Worm (Caenorhabditis elegans) whole organism, L2 larva: ENCODE data around the gene C36B7.5.
A peak's percentile ranks its signal among the peaks of the same experiment; 100 is the strongest.

Experiments
- C34F6.9 ChIP-seq: fragments of 150-350 bp; optimal IDR thresholded peaks from 2 replicates; lab custom pipeline; 2014; ENCODE audit warnings: missing biosample characterization, missing genetic modification characterization
- F13H6.1 ChIP-seq: sonication (generic microtip); optimal IDR thresholded peaks from 2 replicates; lab custom pipeline; 2016; ENCODE audit warnings: missing genetic modification characterization, missing compliant biosample characterization
- Y55F3AM.14 ChIP-seq: fragments of 200-800 bp; sonication (Bioruptor generic); optimal IDR thresholded peaks from 2 replicates; lab custom pipeline; 2018; ENCODE audit warnings: mild to moderate bottlenecking, missing genetic modification characterization, missing compliant biosample characterization
- ZK546.5 ChIP-seq: sonication (generic microtip); optimal IDR thresholded peaks from 2 replicates; lab custom pipeline; 2017; ENCODE audit warnings: missing biosample characterization, missing genetic modification characterization
- ama-1 ChIP-seq: fragments of 150-350 bp; optimal IDR thresholded peaks from 2 replicates; lab custom pipeline; 2018; ENCODE audit warnings: inconsistent platforms
- blmp-1 ChIP-seq: sonication (generic microtip); optimal IDR thresholded peaks from 2 replicates; lab custom pipeline; 2017; ENCODE audit warnings: missing genetic modification characterization, mild to moderate bottlenecking, missing compliant biosample characterization, antibody characterized with exemption, moderate library complexity; ENCODE audit not compliant: insufficient read depth
- ceh-16 ChIP-seq: fragments of 150-350 bp; optimal IDR thresholded peaks from 2 replicates; lab custom pipeline; 2014; ENCODE audit warnings: missing biosample characterization, missing genetic modification characterization
- ceh-82 ChIP-seq: fragments of 150-350 bp; optimal IDR thresholded peaks from 2 replicates; lab custom pipeline; 2014; ENCODE audit warnings: missing biosample characterization, missing genetic modification characterization
- crh-2 ChIP-seq: sonication (generic microtip); optimal IDR thresholded peaks from 2 replicates; lab custom pipeline; 2017; ENCODE audit warnings: missing biosample characterization, missing genetic modification characterization
- egl-27 ChIP-seq: sonication (generic microtip); optimal IDR thresholded peaks from 3 replicates; lab custom pipeline; 2017; ENCODE audit warnings: missing biosample characterization, missing genetic modification reagents, missing genetic modification characterization
- elt-1 ChIP-seq: fragments of 150-350 bp; optimal IDR thresholded peaks from 2 replicates; lab custom pipeline; 2014; ENCODE audit warnings: missing biosample characterization, missing genetic modification characterization
- elt-3 ChIP-seq: sonication (generic microtip); optimal IDR thresholded peaks from 2 replicates; lab custom pipeline; 2017; ENCODE audit warnings: missing biosample characterization, missing genetic modification characterization
- fos-1 ChIP-seq: fragments of 150-350 bp; optimal IDR thresholded peaks from 2 replicates; lab custom pipeline; 2014; ENCODE audit warnings: missing biosample characterization, missing genetic modification characterization
- gmeb-1 ChIP-seq: fragments of 150-350 bp; optimal IDR thresholded peaks from 2 replicates; lab custom pipeline; 2014; ENCODE audit warnings: missing biosample characterization, missing genetic modification characterization
- lin-11 ChIP-seq: fragments of 150-350 bp; sonication (generic microtip); optimal IDR thresholded peaks from 2 replicates; lab custom pipeline; 2014; ENCODE audit warnings: missing biosample characterization, missing genetic modification characterization, inconsistent platforms, mixed read lengths
- lsy-2 ChIP-seq, 2 experiments: fragments of 150-350 bp in 1 of 2; sonication (generic microtip) in 1 of 2; optimal IDR thresholded peaks; 2 replicates each; lab custom pipeline; 2014 to 2017; ENCODE audit warnings: missing biosample characterization in 2 of 2, missing genetic modification characterization in 2 of 2
- mab-5 ChIP-seq: fragments of 150-350 bp; optimal IDR thresholded peaks from 2 replicates; lab custom pipeline; 2014; ENCODE audit warnings: missing biosample characterization, missing genetic modification characterization
- mdl-1 ChIP-seq, 2 experiments: fragments of 150-350 bp in 1 of 2; sonication (generic microtip) in 1 of 2; optimal IDR thresholded peaks; 2 replicates each; lab custom pipeline; 2017; ENCODE audit warnings: missing biosample characterization in 2 of 2, missing genetic modification characterization in 2 of 2
- nhr-10 ChIP-seq: sonication (generic microtip); optimal IDR thresholded peaks from 2 replicates; lab custom pipeline; 2017; ENCODE audit warnings: missing biosample characterization, missing genetic modification characterization
- nhr-11 ChIP-seq: fragments of 150-350 bp; optimal IDR thresholded peaks from 2 replicates; lab custom pipeline; 2014; ENCODE audit warnings: missing biosample characterization, missing genetic modification characterization
- nhr-12 ChIP-seq: fragments of 150-350 bp; optimal IDR thresholded peaks from 2 replicates; lab custom pipeline; 2014; ENCODE audit warnings: missing biosample characterization, missing genetic modification characterization
- nhr-129 ChIP-seq: fragments of 150-350 bp; optimal IDR thresholded peaks from 2 replicates; lab custom pipeline; 2014; ENCODE audit warnings: missing biosample characterization, missing genetic modification characterization
- nhr-21 ChIP-seq: fragments of 150-350 bp; optimal IDR thresholded peaks from 2 replicates; lab custom pipeline; 2014; ENCODE audit warnings: missing biosample characterization, missing genetic modification characterization
- nhr-23 ChIP-seq: fragments of 150-350 bp; optimal IDR thresholded peaks from 2 replicates; lab custom pipeline; 2014; ENCODE audit warnings: missing biosample characterization, missing genetic modification reagents, missing genetic modification characterization
- nhr-25 ChIP-seq: fragments of 150-350 bp; sonication (generic microtip); optimal IDR thresholded peaks from 3 replicates; lab custom pipeline; 2014; ENCODE audit warnings: missing biosample characterization, missing genetic modification characterization
- nhr-6 ChIP-seq: fragments of 150-350 bp; optimal IDR thresholded peaks from 2 replicates; lab custom pipeline; 2014; ENCODE audit warnings: missing biosample characterization, missing genetic modification characterization
- peb-1 ChIP-seq: fragments of 150-350 bp; optimal IDR thresholded peaks from 2 replicates; lab custom pipeline; 2014; ENCODE audit warnings: missing biosample characterization, missing genetic modification characterization
- sem-4 ChIP-seq: fragments of 150-350 bp; optimal IDR thresholded peaks from 2 replicates; lab custom pipeline; 2014; ENCODE audit warnings: missing biosample characterization, missing genetic modification reagents, missing genetic modification characterization
- sma-9 ChIP-seq, 2 experiments: fragments of 150-350 bp in 1 of 2; sonication (generic microtip) in 1 of 2; optimal IDR thresholded peaks; 2 replicates each; lab custom pipeline; 2014 to 2016; ENCODE audit warnings: missing genetic modification characterization in 2 of 2, mild to moderate bottlenecking in 1 of 2, missing biosample characterization in 1 of 2, missing compliant biosample characterization in 1 of 2, missing genetic modification reagents in 1 of 2, moderate library complexity in 1 of 2
- snpc-4 ChIP-seq: fragments of 150-350 bp; optimal IDR thresholded peaks from 2 replicates; lab custom pipeline; 2014; ENCODE audit warnings: missing biosample characterization, missing genetic modification characterization
- unc-39 ChIP-seq: fragments of 150-350 bp; optimal IDR thresholded peaks from 2 replicates; lab custom pipeline; 2014; ENCODE audit warnings: missing biosample characterization, missing genetic modification characterization
- unc-55 ChIP-seq: fragments of 150-350 bp; sonication (generic microtip); optimal IDR thresholded peaks from 3 replicates; lab custom pipeline; 2014; ENCODE audit warnings: missing biosample characterization, missing genetic modification reagents, missing genetic modification characterization
- unc-62 ChIP-seq: fragments of 150-350 bp; optimal IDR thresholded peaks from 2 replicates; lab custom pipeline; 2014; ENCODE audit warnings: missing biosample characterization, missing genetic modification reagents, missing genetic modification characterization
- zag-1 ChIP-seq: fragments of 150-350 bp; optimal IDR thresholded peaks from 2 replicates; lab custom pipeline; 2014; ENCODE audit warnings: missing biosample characterization, missing genetic modification characterization
- ztf-1 ChIP-seq: fragments of 200-800 bp; sonication (Bioruptor generic); conservative IDR thresholded peaks from 2 replicates; pipeline ENCODE4 v1.3.6; 2022; ENCODE audit warnings: missing genetic modification characterization, missing compliant biosample characterization

Gene C36B7.5

ce11 chrX:7067250-7067958 is 28.8 kb downstream of the C36B7.5 start:
- no peak for TF ChIP-seq nhr-25 (tag; lab: Kevin White, UChicago)
- TF ChIP-seq nhr-129 (tag; lab: Kevin White, UChicago): peak; percentile 53
- TF ChIP-seq ceh-82: no peak
- TF ChIP-seq Y55F3AM.14 (GFP tag; lab: Kevin White, UChicago): no peak
- TF ChIP-seq snpc-4 (tag; lab: Kevin White, UChicago): no peak
- peak; percentile 45 for TF ChIP-seq F13H6.1 (tag; lab: Kevin White, UChicago)
- TF ChIP-seq mab-5 (tag; lab: Kevin White, UChicago): no peak
- no peak for TF ChIP-seq nhr-23
- TF ChIP-seq gmeb-1 (tag; lab: Kevin White, UChicago): no peak
- no peak for TF ChIP-seq nhr-21 (tag; lab: Kevin White, UChicago)
- TF ChIP-seq lin-11 (tag; lab: Kevin White, UChicago): no peak
- TF ChIP-seq ztf-1 (GFP tag; lab: Robert Waterston, UW): no peak
- no peak for TF ChIP-seq nhr-6 (tag; lab: Kevin White, UChicago)

DNA sequence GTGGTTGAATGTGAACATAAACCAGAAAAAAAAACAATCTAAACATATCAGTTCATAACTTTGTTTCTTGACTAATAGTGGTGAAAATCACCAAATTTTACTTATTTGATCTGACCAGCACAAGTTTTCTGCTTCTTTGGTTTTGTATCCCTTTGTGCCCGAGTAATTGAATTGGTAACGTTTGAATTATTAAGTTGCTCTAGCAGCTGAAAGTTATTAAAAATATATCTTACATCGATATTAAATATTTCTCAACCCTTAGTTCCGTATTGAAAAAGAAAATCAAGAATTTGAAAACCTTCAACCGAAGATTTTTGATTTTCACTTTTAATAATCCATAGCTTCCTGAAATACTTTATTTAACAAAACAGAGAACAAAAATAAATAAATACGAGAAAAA is 30.2 kb downstream of the C36B7.5 start:
- TF ChIP-seq ceh-16 (tag; lab: Kevin White, UChicago) (no peak), unc-62 (no peak)

ce11 chrX:7063236-7063635 is 33.0 kb downstream of the C36B7.5 start, which contains the start of gene B0403.3:
TSS of gene B0403.3 (minus strand) at chrX:7063336.
- TF ChIP-seq elt-1 (tag; lab: Kevin White, UChicago): no peak
- TF ChIP-seq, all 48 proteins: peak for 0

DNA sequence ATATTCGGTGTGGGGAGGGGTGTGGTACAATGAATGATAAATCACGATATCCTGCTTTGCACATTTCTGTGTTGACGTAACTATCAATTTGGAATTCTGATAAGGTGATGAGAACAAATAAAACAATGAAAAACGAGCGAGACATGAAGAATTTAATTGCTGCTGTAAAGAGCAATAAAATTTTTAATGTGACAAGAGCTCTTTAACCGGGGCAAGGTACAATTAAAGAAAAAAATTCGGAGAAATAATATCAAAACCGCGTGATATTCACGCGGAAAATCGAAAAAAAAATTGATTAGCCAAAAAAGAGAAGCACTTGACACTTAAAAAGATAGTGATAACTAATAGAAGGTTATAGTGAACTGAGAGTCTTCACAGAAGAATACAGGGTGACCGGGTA is 35.0 kb downstream of the C36B7.5 start:
- peak; percentile 3 for TF ChIP-seq fos-1 (tag; lab: Kevin White, UChicago)
- no peak for TF ChIP-seq nhr-6 (tag; lab: Kevin White, UChicago)
- TF ChIP-seq, all 48 proteins: peak for 1

DNA sequence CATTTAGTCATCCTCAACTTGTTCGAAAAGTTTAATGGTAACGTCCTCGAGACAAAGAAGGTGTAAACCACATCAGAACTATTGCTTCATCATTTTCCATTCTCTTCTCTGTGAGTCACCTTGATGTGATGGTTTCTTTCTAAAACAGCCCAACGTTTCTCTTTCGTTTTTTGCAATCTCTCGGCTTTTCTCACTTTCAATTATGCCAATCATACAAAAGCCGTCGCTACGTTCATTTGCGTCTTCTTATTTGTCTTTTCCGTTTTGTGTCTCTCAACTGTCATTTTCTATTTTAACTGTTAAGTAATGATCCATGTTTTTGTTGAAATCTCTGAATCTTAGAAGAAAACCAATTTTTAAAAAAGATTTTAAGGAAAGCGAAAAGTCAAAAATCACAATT is 38.9 kb downstream of the C36B7.5 start, which contains the start of gene B0403.5:
Gene B0403.5, plus strand, starts transcription at position 368 of the 400 bp plus-strand sequence.
- TF ChIP-seq nhr-11 (tag; lab: Kevin White, UChicago) (no peak), blmp-1 (tag; lab: Kevin White, UChicago) (peak; percentile 51)

DNA sequence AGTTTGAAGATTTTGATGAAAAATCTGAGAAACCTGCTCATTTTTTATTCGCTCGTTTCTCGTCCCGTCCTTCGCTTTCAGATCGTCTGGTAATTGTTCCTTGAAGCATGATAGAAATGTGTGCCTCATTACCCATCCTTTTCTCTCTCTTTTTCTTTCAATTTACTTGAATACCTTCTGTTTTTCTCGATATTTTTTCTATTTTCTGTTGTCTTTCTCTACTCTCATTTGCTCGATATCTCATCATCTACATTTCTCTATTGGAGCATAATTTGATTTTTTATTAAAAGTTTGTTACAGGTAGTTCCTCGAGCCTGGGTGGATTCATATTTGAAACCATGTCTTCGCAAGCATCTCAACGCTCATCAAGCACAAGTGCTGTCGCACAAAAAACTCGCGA is 46.0 kb downstream of the C36B7.5 start, which contains the start of gene ubc-17:
Gene ubc-17, plus strand, starts transcription at position 301 of the 400 bp plus-strand sequence.
- TF ChIP-seq nhr-10 (tag; lab: Kevin White, UChicago): no peak
- TF ChIP-seq Y55F3AM.14 (GFP tag; lab: Kevin White, UChicago): no peak
- no peak for TF ChIP-seq ztf-1 (GFP tag; lab: Robert Waterston, UW)
- no peak for TF ChIP-seq nhr-6 (tag; lab: Kevin White, UChicago)
- no peak for TF ChIP-seq nhr-129 (tag; lab: Kevin White, UChicago)
- no peak for TF ChIP-seq nhr-23
- TF ChIP-seq crh-2 (tag; lab: Kevin White, UChicago): no peak
- TF ChIP-seq unc-39 (tag; lab: Kevin White, UChicago): no peak
- TF ChIP-seq ama-1 (lab: Kevin White, UChicago): no peak
- TF ChIP-seq ZK546.5 (tag; lab: Kevin White, UChicago): no peak
- TF ChIP-seq unc-55: no peak
- TF ChIP-seq ceh-16 (tag; lab: Kevin White, UChicago): no peak
- TF ChIP-seq snpc-4 (tag; lab: Kevin White, UChicago): no peak
- no peak for TF ChIP-seq egl-27 (tag; lab: Kevin White, UChicago)

DNA sequence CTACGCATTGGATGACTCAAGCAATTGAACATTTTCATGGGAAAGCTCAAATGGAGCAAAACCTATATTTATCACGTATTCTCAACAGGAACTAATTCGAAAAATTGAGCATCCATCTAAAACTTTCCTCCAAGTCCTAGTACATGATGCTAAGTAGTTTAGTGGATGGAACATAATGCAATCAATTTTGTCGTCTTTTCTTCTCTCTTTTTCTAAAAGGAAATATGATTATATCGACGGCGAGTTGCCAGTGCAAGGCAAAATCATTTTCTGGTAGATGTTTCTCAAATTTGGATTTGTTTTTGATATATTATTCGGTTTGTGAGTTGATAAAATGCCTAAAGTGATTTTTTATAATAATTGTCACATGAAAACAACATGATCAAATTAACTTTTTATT is 55.5 kb downstream of the C36B7.5 start:
- peak; percentile 10 for TF ChIP-seq C34F6.9 (tag; lab: Kevin White, UChicago)
- peak; percentile 33 for TF ChIP-seq egl-27 (tag; lab: Kevin White, UChicago)
- TF ChIP-seq lsy-2 (tag; optimal IDR thresholded peaks at IDR 0.05; lab: Kevin White, UChicago): peak in 1 of 2 experiments; percentile 30
- TF ChIP-seq peb-1: no peak
- TF ChIP-seq sem-4 (tag; lab: Kevin White, UChicago): peak; percentile 40
- TF ChIP-seq zag-1: peak; percentile 47
- no peak for TF ChIP-seq snpc-4 (tag; lab: Kevin White, UChicago)
- peak; percentile 23 for TF ChIP-seq sma-9 (GFP tag; optimal IDR thresholded peaks at IDR 0.05; lab: Kevin White, UChicago)
- TF ChIP-seq sma-9 (tag; optimal IDR thresholded peaks at IDR 0.05; lab: Kevin White, UChicago): no peak
- TF ChIP-seq nhr-25 (tag; lab: Kevin White, UChicago): no peak
- TF ChIP-seq nhr-6 (tag; lab: Kevin White, UChicago): no peak
- no peak for TF ChIP-seq unc-39 (tag; lab: Kevin White, UChicago)
- no peak for TF ChIP-seq elt-3 (tag; lab: Kevin White, UChicago)
- TF ChIP-seq nhr-12 (tag; lab: Kevin White, UChicago): no peak
- no peak for TF ChIP-seq nhr-21 (tag; lab: Kevin White, UChicago)
- no peak for TF ChIP-seq unc-62
- TF ChIP-seq mdl-1 (tag; optimal IDR thresholded peaks at IDR 0.05; lab: Kevin White, UChicago): no peak
- no peak for TF ChIP-seq crh-2 (tag; lab: Kevin White, UChicago)
- TF ChIP-seq elt-1 (tag; lab: Kevin White, UChicago): no peak
